Worm (Caenorhabditis elegans) whole organism, young adult: Measurements from ENCODE around the gene bpl-1.

Experiments
- B0019.2 ChIP-seq: fragments of 200-800 bp; sonication (Bioruptor generic); conservative IDR thresholded peaks from 2 replicates; pipeline ENCODE4 v1.3.6; 2022; ENCODE audit warnings: missing genetic modification reagents, missing genetic modification characterization, missing compliant biosample characterization
- F33H1.4 ChIP-seq: fragments of 200-800 bp; sonication (Bioruptor generic); IDR thresholded peaks from 2 replicates; pipeline ENCODE4 v1.3.6; 2022; ENCODE audit warnings: missing genetic modification reagents, missing genetic modification characterization, missing compliant biosample characterization
- F49E8.2 ChIP-seq: sonication (generic microtip); optimal IDR thresholded peaks from 3 replicates; lab custom pipeline; 2017; ENCODE audit warnings: missing genetic modification characterization, mild to moderate bottlenecking, missing compliant biosample characterization, antibody characterized with exemption, moderate library complexity; ENCODE audit not compliant: insufficient read depth
- F57A8.1 ChIP-seq: fragments of 200-800 bp; sonication (Bioruptor generic); optimal IDR thresholded peaks from 2 replicates; lab custom pipeline; 2018; ENCODE audit warnings: mild to moderate bottlenecking, missing genetic modification characterization, moderate library complexity, missing compliant biosample characterization
- K12H6.12 ChIP-seq: fragments of 200-800 bp; sonication (Bioruptor generic); optimal IDR thresholded peaks from 2 replicates; lab custom pipeline; 2018; ENCODE audit warnings: mild to moderate bottlenecking, missing genetic modification characterization, missing compliant biosample characterization
- Y53G8AR.9 ChIP-seq: fragments of 200-800 bp; sonication (Bioruptor generic); conservative IDR thresholded peaks from 2 replicates; pipeline ENCODE4 v1.3.6; 2022; ENCODE audit warnings: missing genetic modification reagents, missing genetic modification characterization, missing compliant biosample characterization
- Y56A3A.18 ChIP-seq: fragments of 200-800 bp; sonication (Bioruptor generic); IDR thresholded peaks from 2 replicates; pipeline ENCODE4 v1.3.6; 2022; ENCODE audit warnings: missing genetic modification reagents, missing genetic modification characterization, missing compliant biosample characterization
- Y67H2A.10 ChIP-seq: fragments of 200-800 bp; sonication (Bioruptor generic); conservative IDR thresholded peaks from 2 replicates; pipeline ENCODE4 v1.3.6; 2022; ENCODE audit warnings: missing genetic modification reagents, missing genetic modification characterization, missing compliant biosample characterization
- Y79H2A.3 ChIP-seq: fragments of 200-800 bp; sonication (Bioruptor generic); conservative IDR thresholded peaks from 2 replicates; pipeline ENCODE4 v1.3.6; 2022; ENCODE audit warnings: missing genetic modification reagents, missing genetic modification characterization, missing compliant biosample characterization
- ZK185.1 ChIP-seq: sonication (generic microtip); optimal IDR thresholded peaks from 2 replicates; lab custom pipeline; 2016; ENCODE audit warnings: mild to moderate bottlenecking, missing genetic modification characterization, missing compliant biosample characterization; ENCODE audit not compliant: poor library complexity, severe bottlenecking
- aptf-3 ChIP-seq: fragments of 200-800 bp; sonication (Bioruptor generic); IDR thresholded peaks from 2 replicates; pipeline ENCODE4 v1.3.6; 2022; ENCODE audit warnings: missing genetic modification characterization, missing compliant biosample characterization
- cebp-1 ChIP-seq, 2 experiments: fragments of 200-800 bp in 1 of 2; sonication (Bioruptor generic) in 1 of 2; sonication (generic microtip) in 1 of 2; IDR thresholded peaks in 1 of 2; optimal IDR thresholded peaks in 1 of 2; 2 replicates each; pipeline versions ENCODE4 v1.3.6 to Lab custom; 2017 to 2022; ENCODE audit warnings: missing compliant biosample characterization in 2 of 2, missing genetic modification characterization in 2 of 2, mild to moderate bottlenecking in 1 of 2, missing genetic modification reagents in 1 of 2, moderate library complexity in 1 of 2
- cebp-2 ChIP-seq: fragments of 200-800 bp; sonication (Bioruptor generic); IDR thresholded peaks from 2 replicates; pipeline ENCODE4 v1.3.6; 2022; ENCODE audit warnings: missing genetic modification characterization, missing compliant biosample characterization
- ceh-79 ChIP-seq: sonication (generic microtip); optimal IDR thresholded peaks from 2 replicates; lab custom pipeline; 2017; ENCODE audit warnings: mild to moderate bottlenecking, missing genetic modification characterization, missing compliant biosample characterization
- die-1 ChIP-seq: sonication (generic microtip); optimal IDR thresholded peaks from 2 replicates; lab custom pipeline; 2016; ENCODE audit warnings: missing genotype, mild to moderate bottlenecking, missing genetic modification characterization, missing compliant biosample characterization
- dpff-1 ChIP-seq: sonication (generic microtip); optimal IDR thresholded peaks from 2 replicates; lab custom pipeline; 2017; ENCODE audit warnings: mild to moderate bottlenecking, missing genetic modification characterization, missing compliant biosample characterization
- dpl-1 ChIP-seq: fragments of 150-350 bp; optimal IDR thresholded peaks from 2 replicates; lab custom pipeline; 2014; ENCODE audit warnings: missing biosample characterization, missing genetic modification reagents, missing genetic modification characterization
- egl-18 ChIP-seq: fragments of 200-800 bp; sonication (Bioruptor generic); IDR thresholded peaks from 2 replicates; pipeline ENCODE4 v1.3.6; 2022; ENCODE audit warnings: missing genetic modification reagents, missing genetic modification characterization, missing compliant biosample characterization
- fkh-3 ChIP-seq: sonication (generic microtip); optimal IDR thresholded peaks from 2 replicates; lab custom pipeline; 2016; ENCODE audit warnings: mild to moderate bottlenecking, missing genetic modification characterization, missing compliant biosample characterization
- hlh-12 ChIP-seq: sonication (generic microtip); optimal IDR thresholded peaks from 2 replicates; lab custom pipeline; 2016; ENCODE audit warnings: missing genetic modification characterization, missing compliant biosample characterization
- hmg-1.2 ChIP-seq: fragments of 200-800 bp; sonication (Bioruptor generic); IDR thresholded peaks from 2 replicates; pipeline ENCODE4 v1.3.6; 2022; ENCODE audit warnings: missing genetic modification reagents, missing genetic modification characterization, missing compliant biosample characterization
- hrde-1 ChIP-seq: sonication (generic microtip); optimal IDR thresholded peaks from 2 replicates; lab custom pipeline; 2016; ENCODE audit warnings: missing genetic modification characterization, mild to moderate bottlenecking, missing compliant biosample characterization, moderate library complexity, missing genotype, missing genetic modification reagents, borderline replicate concordance
- hsf-1 ChIP-seq: fragments of 200-800 bp; sonication (Bioruptor generic); IDR thresholded peaks from 2 replicates; pipeline ENCODE4 v1.3.6; 2022; ENCODE audit warnings: missing genetic modification reagents, missing genetic modification characterization, missing compliant biosample characterization
- lag-1 ChIP-seq: fragments of 200-800 bp; sonication (Bioruptor generic); IDR thresholded peaks from 2 replicates; pipeline ENCODE4 v1.3.6; 2022; ENCODE audit warnings: missing genetic modification reagents, missing genetic modification characterization, missing compliant biosample characterization
- let-526 ChIP-seq: fragments of 200-800 bp; sonication (Bioruptor generic); IDR thresholded peaks from 2 replicates; pipeline ENCODE4 v1.3.6; 2022; ENCODE audit warnings: missing genetic modification reagents, missing genetic modification characterization, missing compliant biosample characterization
- let-607 ChIP-seq, 2 experiments: fragments of 200-800 bp in 1 of 2; sonication (Bioruptor generic) in 1 of 2; sonication (generic microtip) in 1 of 2; optimal IDR thresholded peaks; 2 replicates each; lab custom pipeline; 2016 to 2018; ENCODE audit warnings: mild to moderate bottlenecking in 2 of 2, missing compliant biosample characterization in 2 of 2, missing genetic modification characterization in 2 of 2, moderate library complexity in 2 of 2, missing genotype in 1 of 2
- lin-35 ChIP-seq, 3 experiments: fragments of 150-350 bp in 2 of 3; sonication (generic microtip) in 1 of 3; optimal IDR thresholded peaks; 2 replicates each; lab custom pipeline; 2014 to 2018; ENCODE audit warnings: missing biosample characterization in 3 of 3, missing genetic modification characterization in 3 of 3, missing genetic modification reagents in 3 of 3
- lin-54 ChIP-seq: fragments of 200-800 bp; sonication (Bioruptor generic); optimal IDR thresholded peaks from 2 replicates; lab custom pipeline; 2018; ENCODE audit warnings: mild to moderate bottlenecking, missing genetic modification characterization, missing compliant biosample characterization
- mcd-1 ChIP-seq: fragments of 200-800 bp; sonication (Bioruptor generic); IDR thresholded peaks from 2 replicates; pipeline ENCODE4 v1.3.6; 2022; ENCODE audit warnings: missing genetic modification reagents, missing genetic modification characterization, missing compliant biosample characterization
- nfya-1 ChIP-seq: sonication (generic microtip); optimal IDR thresholded peaks from 2 replicates; lab custom pipeline; 2017; ENCODE audit warnings: antibody characterized with exemption, missing compliant biosample characterization, missing genetic modification characterization, borderline replicate concordance; ENCODE audit not compliant: insufficient read depth
- nhr-120 ChIP-seq: fragments of 200-800 bp; sonication (Bioruptor generic); IDR thresholded peaks from 2 replicates; pipeline ENCODE4 v1.3.6; 2022; ENCODE audit warnings: missing genetic modification characterization, missing compliant biosample characterization
- nhr-27 ChIP-seq: fragments of 200-800 bp; sonication (Bioruptor generic); optimal IDR thresholded peaks from 2 replicates; lab custom pipeline; 2018; ENCODE audit warnings: mild to moderate bottlenecking, missing genetic modification characterization, moderate library complexity, missing compliant biosample characterization
- pbrm-1 ChIP-seq: fragments of 200-800 bp; sonication (Bioruptor generic); IDR thresholded peaks from 2 replicates; pipeline ENCODE4 v1.3.6; 2022; ENCODE audit warnings: missing genetic modification reagents, missing genetic modification characterization, missing compliant biosample characterization
- pha-4 ChIP-seq: fragments of 150-350 bp; sonication (generic microtip); optimal IDR thresholded peaks from 2 replicates; lab custom pipeline; 2014; ENCODE audit warnings: missing biosample characterization, missing genetic modification reagents, missing genetic modification characterization
- rcor-1 ChIP-seq: fragments of 200-800 bp; sonication (Bioruptor generic); IDR thresholded peaks from 2 replicates; pipeline ENCODE4 v1.3.6; 2022; ENCODE audit warnings: missing genetic modification reagents, missing genetic modification characterization, missing compliant biosample characterization
- rec-8 ChIP-seq, 2 experiments: sonication (generic microtip); optimal IDR thresholded peaks; 2 replicates each; lab custom pipeline; 2016; ENCODE audit warnings: mild to moderate bottlenecking in 2 of 2, missing genetic modification characterization in 2 of 2, missing genetic modification reagents in 2 of 2, missing genotype in 2 of 2, missing biosample characterization in 1 of 2, missing compliant biosample characterization in 1 of 2, moderate library complexity in 1 of 2
- sea-2 ChIP-seq: fragments of 200-800 bp; sonication (Bioruptor generic); IDR thresholded peaks from 2 replicates; pipeline ENCODE4 v1.3.6; 2022; ENCODE audit warnings: missing genetic modification characterization, missing compliant biosample characterization
- tlf-1 ChIP-seq: fragments of 200-800 bp; sonication (Bioruptor generic); optimal IDR thresholded peaks from 2 replicates; lab custom pipeline; 2018; ENCODE audit warnings: mild to moderate bottlenecking, missing genetic modification characterization, missing compliant biosample characterization
- unc-130 ChIP-seq: sonication (generic microtip); optimal IDR thresholded peaks from 2 replicates; lab custom pipeline; 2016; ENCODE audit warnings: missing genetic modification reagents, missing genetic modification characterization, missing compliant biosample characterization
- ztf-28 ChIP-seq: fragments of 200-800 bp; sonication (Bioruptor generic); IDR thresholded peaks from 2 replicates; pipeline ENCODE4 v1.3.6; 2022; ENCODE audit warnings: missing genetic modification reagents, missing genetic modification characterization, missing compliant biosample characterization

Gene bpl-1

DNA sequence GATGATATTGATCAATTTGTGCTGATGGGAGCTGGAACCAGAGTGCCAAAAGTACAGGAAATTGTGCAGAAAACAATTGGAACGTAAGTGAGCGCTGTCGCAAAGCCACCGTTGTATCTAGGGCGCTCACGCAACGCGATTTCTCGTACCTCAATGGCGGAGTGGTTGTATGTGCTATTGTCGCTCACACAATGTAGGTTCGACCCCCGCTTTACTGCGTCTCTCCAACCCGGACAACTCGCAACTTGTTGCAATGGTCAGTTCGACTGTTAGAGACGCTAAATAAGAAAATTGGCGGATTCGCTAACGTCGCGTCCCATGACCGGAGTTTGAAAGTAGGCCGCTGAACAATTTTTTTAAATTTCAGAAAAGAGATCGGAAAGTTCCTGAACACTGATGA is 25.5 kb upstream of the bpl-1 start (continued):
- TF ChIP-seq lag-1 (GFP tag; lab: Robert Waterston, UW) (no peak), sea-2 (GFP tag; lab: Robert Waterston, UW) (no peak), Y79H2A.3 (no peak), rcor-1 (GFP tag; lab: Robert Waterston, UW) (peak; percentile 51; the same call in 1 of the 2 replicates), let-607 (tag; optimal IDR thresholded peaks at IDR 0.05; lab: Kevin White, UChicago) (peak in 1 of 2 experiments; percentile 14), hrde-1 (tag; lab: Kevin White, UChicago) (peak; percentile 43), aptf-3 (GFP tag; lab: Robert Waterston, UW) (no peak), Y53G8AR.9 (GFP tag; lab: Robert Waterston, UW) (no peak), K12H6.12 (tag; lab: Kevin White, UChicago) (no peak), rec-8 (tag; optimal IDR thresholded peaks at IDR 0.05; lab: Kevin White, UChicago) (peak; percentile 47 to 49), F57A8.1 (no peak), ZK185.1 (tag; lab: Kevin White, UChicago) (peak; percentile 76), cebp-2 (GFP tag; lab: Robert Waterston, UW) (0 out of 2 replicates have a peak, but pooled peaks have one; percentile 41), B0019.2 (GFP tag; lab: Robert Waterston, UW) (peak; percentile 36; the same call in 1 of the 2 replicates), tlf-1 (GFP tag; lab: Kevin White, UChicago) (peak; percentile 1), Y56A3A.18 (GFP tag; lab: Robert Waterston, UW) (no peak), nhr-120 (GFP tag; lab: Robert Waterston, UW) (no peak), dpl-1 (no peak), pha-4 (no peak), hlh-12 (tag; lab: Kevin White, UChicago) (no peak), let-526 (GFP tag; lab: Robert Waterston, UW) (no peak), pbrm-1 (GFP tag; lab: Robert Waterston, UW) (peak; percentile 16; the same call in 1 of the 2 replicates), dpff-1 (tag; lab: Kevin White, UChicago) (no peak), Y67H2A.10 (GFP tag; lab: Robert Waterston, UW) (no peak), nhr-27 (tag; lab: Kevin White, UChicago) (no peak), cebp-1 (GFP tag; IDR thresholded peaks at IDR 0.05; lab: Robert Waterston, UW) (0 out of 2 replicates have a peak, but pooled peaks have one; percentile 11), cebp-1 (tag; optimal IDR thresholded peaks at IDR 0.05; lab: Kevin White, UChicago) (peak; percentile 62), ceh-79 (no peak), egl-18 (GFP tag; lab: Robert Waterston, UW) (no peak), F33H1.4 (GFP tag; lab: Robert Waterston, UW) (peak; percentile 46), nfya-1 (tag; lab: Kevin White, UChicago) (no peak), ztf-28 (GFP tag; lab: Robert Waterston, UW) (no peak), lin-54 (peak; percentile 62), mcd-1 (GFP tag; lab: Robert Waterston, UW) (peak; percentile 54; the same call in 1 of the 2 replicates), hmg-1.2 (GFP tag; lab: Robert Waterston, UW) (peak; percentile 41), unc-130 (GFP tag; lab: Kevin White, UChicago) (peak; percentile 1), fkh-3 (peak; percentile 63), die-1 (tag; lab: Kevin White, UChicago) (peak; percentile 70), hsf-1 (GFP tag; lab: Robert Waterston, UW) (no peak), F49E8.2 (tag; lab: Kevin White, UChicago) (peak; percentile 82), lin-35 (GFP tag; optimal IDR thresholded peaks at IDR 0.05; lab: Kevin White, UChicago) (peak in 1 of 3 experiments; percentile 30)
